Fruit fly (Drosophila melanogaster): ENCODE measurements around the gene Ptpmeg.

Ptpmeg gene

DNA sequence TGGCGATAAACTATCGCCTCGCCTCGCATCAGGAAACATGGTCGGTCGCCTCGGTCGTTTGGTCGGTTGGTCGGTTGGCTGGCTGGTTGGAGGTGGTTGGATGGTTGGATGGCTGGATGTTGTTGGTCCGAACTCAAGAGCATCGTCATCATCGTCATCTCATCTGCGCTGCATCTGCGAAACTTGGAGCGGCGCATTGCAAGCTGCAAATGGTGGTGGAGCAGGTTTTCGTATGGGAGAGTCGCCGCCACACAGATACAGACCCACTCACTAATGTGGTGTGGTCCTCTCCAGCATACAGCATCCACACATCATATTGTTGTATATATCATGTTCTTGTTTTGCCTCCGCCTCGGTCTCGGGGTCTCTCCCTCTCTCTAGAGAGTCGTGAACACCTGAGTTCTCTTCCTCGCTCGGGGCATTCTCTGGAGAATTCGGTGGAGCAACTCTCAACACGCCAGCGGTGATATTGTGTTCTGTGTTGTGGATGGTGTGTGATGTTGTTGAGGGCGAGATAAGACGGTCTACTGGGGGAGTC, 64.8 kb downstream of the Ptpmeg start, which contains the start of gene trh (continued):
- no peak for TF ChIP-seq kah (GFP tag; optimal IDR thresholded peaks at IDR 0.05)

DNA sequence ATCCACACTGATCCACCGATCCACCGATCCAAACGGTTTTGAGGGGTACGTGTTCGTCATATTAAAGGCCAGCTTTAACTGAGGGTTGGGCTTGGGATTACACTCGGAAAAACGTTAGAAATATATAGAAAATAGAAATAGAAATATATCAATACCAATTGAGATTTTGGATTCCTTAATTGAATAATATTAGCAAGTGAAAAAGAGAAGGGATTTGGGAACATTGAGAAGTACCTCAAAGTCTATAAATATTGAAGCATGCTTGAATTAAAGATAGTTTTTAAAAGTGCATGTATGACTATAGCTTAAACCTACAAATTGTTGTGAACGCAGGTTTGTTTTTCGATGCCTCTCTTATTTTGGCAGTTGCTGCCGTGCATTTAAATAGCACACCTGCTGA, 67.3 kb downstream of the Ptpmeg start:
- TF ChIP-seq Poxn (GFP tag; IDR thresholded peaks at IDR 0.05), result no peak
- TF ChIP-seq CG31441 (GFP tag; IDR thresholded peaks at IDR 0.05), result peak; percentile 24; the same call in 1 of the 2 replicates
- TF ChIP-seq CG2678 (tag; optimal IDR thresholded peaks at IDR 0.05), result peak; percentile 64
- TF ChIP-seq row (GFP tag; IDR thresholded peaks at IDR 0.05), result peak; percentile 28; the same call in 1 of the 3 replicates
- peak; percentile 16 for TF ChIP-seq CG17359 (tag; optimal IDR thresholded peaks at IDR 0.05)
- no peak for TF ChIP-seq maf-S (GFP tag; optimal IDR thresholded peaks at IDR 0.05)
- TF ChIP-seq bcd (GFP tag; optimal IDR thresholded peaks at IDR 0.05), result peak; percentile 10
- TF ChIP-seq shn (GFP tag; optimal IDR thresholded peaks at IDR 0.05), result no peak
- peak; percentile 5 for TF ChIP-seq CG8388 (GFP tag; optimal IDR thresholded peaks at IDR 0.05)
- TF ChIP-seq unpg (GFP tag; optimal IDR thresholded peaks at IDR 0.05), result peak; percentile 45
- peak; percentile 55 for TF ChIP-seq grau (tag; optimal IDR thresholded peaks at IDR 0.05)
- peak; percentile 47 for TF ChIP-seq CG15269 (tag; optimal IDR thresholded peaks at IDR 0.05)
- TF ChIP-seq CG18476 (GFP tag; optimal IDR thresholded peaks at IDR 0.05), result no peak
- TF ChIP-seq fd3F (GFP tag; optimal IDR thresholded peaks at IDR 0.05), result no peak
- no peak for TF ChIP-seq Spps (tag; optimal IDR thresholded peaks at IDR 0.05)
- no peak for TF ChIP-seq CG33213 (GFP tag; optimal IDR thresholded peaks at IDR 0.05)
- no peak for TF ChIP-seq al (GFP tag; IDR thresholded peaks at IDR 0.05)
- no peak for TF ChIP-seq CG10565 (GFP tag; optimal IDR thresholded peaks at IDR 0.05)
- TF ChIP-seq Pdp1 (GFP tag; optimal IDR thresholded peaks at IDR 0.05), result no peak
- no peak for TF ChIP-seq MBD-R2 (GFP tag; IDR thresholded peaks at IDR 0.05)
- peak; percentile 25 for TF ChIP-seq fd96Cb (tag; optimal IDR thresholded peaks at IDR 0.05)
- peak; percentile 32 for TF ChIP-seq nmo (GFP tag; optimal IDR thresholded peaks at IDR 0.05)
- no peak for TF ChIP-seq CG11247 (GFP tag; IDR thresholded peaks at IDR 0.05)
- TF ChIP-seq phol (tag; optimal IDR thresholded peaks at IDR 0.05), result peak; percentile 44
- TF ChIP-seq CG7556 (GFP tag; optimal IDR thresholded peaks at IDR 0.05), result peak; percentile 8
- peak; percentile 47 for TF ChIP-seq Sox102F (GFP tag; optimal IDR thresholded peaks at IDR 0.05)
- peak; percentile 6 for TF ChIP-seq Xbp1 (GFP tag; optimal IDR thresholded peaks at IDR 0.05)
- TF ChIP-seq Fer3 (tag; optimal IDR thresholded peaks at IDR 0.05), result peak; percentile 19
- TF ChIP-seq CG14710 (tag; optimal IDR thresholded peaks at IDR 0.05), result peak; percentile 16
- TF ChIP-seq CG2712 (tag; optimal IDR thresholded peaks at IDR 0.05), result peak; percentile 50
- TF ChIP-seq CG17385 (GFP tag; optimal IDR thresholded peaks at IDR 0.05), result peak; percentile 26
- no peak for TF ChIP-seq nau (GFP tag; optimal IDR thresholded peaks at IDR 0.05)
- peak; percentile 29 for TF ChIP-seq CG9817 (tag; optimal IDR thresholded peaks at IDR 0.05)
- TF ChIP-seq dmrt11E (tag; optimal IDR thresholded peaks at IDR 0.05), result peak; percentile 40
- TF ChIP-seq sim (GFP tag; IDR thresholded peaks at IDR 0.05), result no peak
- no peak for TF ChIP-seq h (optimal IDR thresholded peaks at IDR 0.05)
- TF ChIP-seq CG10267 (tag; optimal IDR thresholded peaks at IDR 0.05), result peak; percentile 11
- no peak for TF ChIP-seq CG15696 (tag; optimal IDR thresholded peaks at IDR 0.05)
- TF ChIP-seq CG5245 (GFP tag; optimal IDR thresholded peaks at IDR 0.05), result no peak
- 0 out of 2 replicates have a peak, but pooled peaks have one; percentile 35 for TF ChIP-seq CG17328 (GFP tag; IDR thresholded peaks at IDR 0.05)
- 0 out of 2 replicates have a peak, but pooled peaks have one; percentile 13 for TF ChIP-seq lmd (GFP tag; IDR thresholded peaks at IDR 0.05)
- TF ChIP-seq sna (GFP tag; IDR thresholded peaks at IDR 0.05; ENCODE audit: partially characterized antibody), result no peak
- no peak for TF ChIP-seq jing (GFP tag; optimal IDR thresholded peaks at IDR 0.05)
- TF ChIP-seq Nf-YA (GFP tag; IDR thresholded peaks at IDR 0.05), result no peak
- TF ChIP-seq Meics (GFP tag; optimal IDR thresholded peaks at IDR 0.05), result peak; percentile 7
- peak; percentile 36 for TF ChIP-seq Med (GFP tag)
- TF ChIP-seq CG14014 (GFP tag; IDR thresholded peaks at IDR 0.05), result no peak

Measured in whole organism, embryonic.